Worm (Caenorhabditis elegans): Measurements from ENCODE around the gene Y76A2B.4.

The Y76A2B.4 gene

ce11 chrIII:13544593-13544992 lies 2.0 kb downstream of the Y76A2B.4 start:
- TF ChIP-seq pat-9 (tag; optimal IDR thresholded peaks at IDR 0.05) (no peak), eyg-1 (tag; optimal IDR thresholded peaks at IDR 0.05) (no peak), ceh-19 (GFP tag; optimal IDR thresholded peaks at IDR 0.05) (no peak), elt-2 (tag; optimal IDR thresholded peaks at IDR 0.05) (peak; percentile 73)

DNA sequence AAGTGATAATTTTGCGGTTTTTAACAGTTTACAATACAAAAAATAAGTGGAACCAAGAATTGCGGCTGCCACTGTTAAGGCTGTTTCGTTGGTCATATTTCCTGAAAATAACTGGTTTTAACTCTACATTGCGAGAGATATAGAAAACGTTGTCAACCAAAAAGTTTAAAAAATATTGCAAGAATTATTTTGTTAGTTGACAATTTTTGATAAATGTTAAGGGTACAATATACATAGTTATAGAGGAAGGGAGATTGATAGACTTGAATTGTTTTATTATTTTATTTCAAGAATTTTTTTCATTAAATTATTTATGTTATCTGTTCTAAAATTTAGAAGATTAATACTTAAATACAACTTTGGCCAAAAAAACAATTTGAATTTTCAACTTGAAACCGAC lies 3.1 kb downstream of the Y76A2B.4 start, which contains the start of gene acs-5:
Gene acs-5, minus strand, starts transcription at position 101 of the 400 bp plus-strand sequence.
- no peak for TF ChIP-seq T23F11.4 (GFP tag; optimal IDR thresholded peaks at IDR 0.05)
- no peak for TF ChIP-seq npax-4 (tag; optimal IDR thresholded peaks at IDR 0.05)
- no peak for TF ChIP-seq fkh-10 (GFP tag; optimal IDR thresholded peaks at IDR 0.05)
- no peak for TF ChIP-seq ref-2 (tag; optimal IDR thresholded peaks at IDR 0.05)
- no peak for TF ChIP-seq fax-1 (tag; optimal IDR thresholded peaks at IDR 0.05)
- TF ChIP-seq Y22D7AL.16 (tag; optimal IDR thresholded peaks at IDR 0.05): no peak
- TF ChIP-seq unc-55 (GFP tag; optimal IDR thresholded peaks at IDR 0.05): no peak
- no peak for TF ChIP-seq mec-3 (tag; optimal IDR thresholded peaks at IDR 0.05; ENCODE audit: borderline replicate concordance)
- no peak for TF ChIP-seq gmeb-2 (tag; optimal IDR thresholded peaks at IDR 0.05)
- no peak for TF ChIP-seq eyg-1 (tag; optimal IDR thresholded peaks at IDR 0.05)
- TF ChIP-seq pat-9 (tag; optimal IDR thresholded peaks at IDR 0.05): no peak
- TF ChIP-seq F13H6.1 (tag; optimal IDR thresholded peaks at IDR 0.05): no peak
- TF ChIP-seq ceh-18 (tag; optimal IDR thresholded peaks at IDR 0.05): no peak
- no peak for TF ChIP-seq ttx-3 (tag; optimal IDR thresholded peaks at IDR 0.05)
- TF ChIP-seq ama-1 (optimal IDR thresholded peaks at IDR 0.05): no peak
- TF ChIP-seq pax-1 (tag; optimal IDR thresholded peaks at IDR 0.05): no peak

DNA sequence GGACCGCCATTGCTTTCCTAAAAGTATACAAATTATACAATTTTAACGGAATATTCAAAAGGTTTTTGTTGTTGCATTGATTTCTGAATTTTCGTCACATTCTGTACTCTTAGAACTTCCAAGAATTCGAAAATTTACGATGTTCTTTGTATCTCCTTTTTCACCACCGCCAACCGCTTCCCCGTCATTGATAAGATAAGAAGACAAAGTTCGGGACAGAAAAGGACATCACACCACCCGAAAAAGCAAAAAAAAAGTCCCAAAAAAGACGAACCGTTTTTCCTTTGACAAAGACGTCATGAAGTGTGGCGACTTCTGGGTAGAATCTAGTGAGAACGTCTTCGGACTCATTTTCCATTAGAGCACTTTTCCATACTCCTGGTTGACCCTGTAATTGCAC lies 4.1 kb downstream of the Y76A2B.4 start:
- peak; percentile 32 for TF ChIP-seq hlh-30 (tag; optimal IDR thresholded peaks at IDR 0.05; ENCODE audit: insufficient read depth)
- no peak for TF ChIP-seq unc-55 (GFP tag; optimal IDR thresholded peaks at IDR 0.05)
- peak; percentile 46 for TF ChIP-seq elt-2 (tag; optimal IDR thresholded peaks at IDR 0.05)

- TF ChIP-seq ref-2 (tag; optimal IDR thresholded peaks at IDR 0.05) (no peak), hlh-15 (tag; optimal IDR thresholded peaks at IDR 0.05) (no peak), ama-1 (optimal IDR thresholded peaks at IDR 0.05) (no peak), ceh-6 (GFP tag; optimal IDR thresholded peaks at IDR 0.05) (no peak), che-1 (tag; optimal IDR thresholded peaks at IDR 0.05) (no peak)
Observed at ce11 chrIII:13540791-13541190, 5.8 kb downstream of the Y76A2B.4 start.

DNA sequence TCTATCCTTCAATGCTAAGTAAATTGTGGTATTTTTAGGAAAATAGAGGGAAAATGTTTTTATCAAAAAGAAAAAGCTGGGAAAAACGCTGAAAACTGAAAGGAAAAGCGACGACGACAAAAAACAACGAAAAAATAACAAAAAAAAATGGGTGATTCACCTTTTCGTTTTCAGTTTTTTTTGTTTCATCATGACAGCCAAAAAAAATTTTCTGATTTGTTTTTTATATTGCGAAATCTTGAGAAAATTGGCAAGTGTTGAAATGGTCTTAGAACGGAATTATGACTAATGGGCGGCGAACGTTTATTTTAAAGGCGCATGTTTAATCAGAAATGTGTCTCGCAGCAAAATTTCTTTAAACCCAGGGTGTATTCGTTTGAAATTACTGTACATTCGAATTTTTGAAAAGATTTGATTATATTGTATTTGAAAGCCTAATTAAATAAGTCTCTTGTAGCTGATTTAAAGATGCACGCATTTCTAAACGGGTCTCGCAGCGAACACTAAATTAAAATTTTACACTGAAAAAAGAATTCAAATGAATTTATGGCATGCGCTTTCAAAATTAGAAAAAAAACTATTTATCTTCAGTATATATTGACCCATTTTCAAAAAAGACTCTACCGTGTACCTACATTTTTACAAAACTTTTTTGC lies 10.7 kb downstream of the Y76A2B.4 start:
- no peak for TF ChIP-seq F13H6.1 (tag; optimal IDR thresholded peaks at IDR 0.05)
- no peak for TF ChIP-seq Y22D7AL.16 (tag; optimal IDR thresholded peaks at IDR 0.05)
- no peak for TF ChIP-seq elt-2 (tag; optimal IDR thresholded peaks at IDR 0.05)
- TF ChIP-seq C38D4.7 (GFP tag; optimal IDR thresholded peaks at IDR 0.05): no peak
- TF ChIP-seq unc-55 (GFP tag; optimal IDR thresholded peaks at IDR 0.05): no peak
- TF ChIP-seq elt-4 (tag; optimal IDR thresholded peaks at IDR 0.05): no peak
- TF ChIP-seq dve-1 (tag; optimal IDR thresholded peaks at IDR 0.05): no peak
- no peak for TF ChIP-seq npax-4 (tag; optimal IDR thresholded peaks at IDR 0.05)
- no peak for TF ChIP-seq syd-9 (tag; optimal IDR thresholded peaks at IDR 0.05)
- TF ChIP-seq ama-1 (optimal IDR thresholded peaks at IDR 0.05): no peak
- no peak for TF ChIP-seq eyg-1 (tag; optimal IDR thresholded peaks at IDR 0.05)
- no peak for TF ChIP-seq K02D7.2 (tag; optimal IDR thresholded peaks at IDR 0.05)
- no peak for TF ChIP-seq ceh-19 (GFP tag; optimal IDR thresholded peaks at IDR 0.05)
- no peak for TF ChIP-seq odd-2 (tag; optimal IDR thresholded peaks at IDR 0.05)
- TF ChIP-seq sdc-2 (tag; optimal IDR thresholded peaks at IDR 0.05): no peak
- no peak for TF ChIP-seq lim-6 (tag; optimal IDR thresholded peaks at IDR 0.05)
- TF ChIP-seq nhr-232 (tag; optimal IDR thresholded peaks at IDR 0.05): no peak
- no peak for TF ChIP-seq fkh-6 (tag; optimal IDR thresholded peaks at IDR 0.05)
- TF ChIP-seq ceh-6 (GFP tag; optimal IDR thresholded peaks at IDR 0.05): no peak
- TF ChIP-seq zip-5 (tag; optimal IDR thresholded peaks at IDR 0.05): no peak
